Fruit fly (Drosophila melanogaster) whole organism, embryonic: Measurements from ENCODE around the gene CG15728.
A peak's percentile ranks its signal among the peaks of the same experiment; 100 is the strongest.

ENCODE experiments used
- CG10654 ChIP-seq: fragments of 200-800 bp; sonication (Bioruptor generic); optimal IDR thresholded peaks from 2 replicates; lab custom pipeline; 2016; ENCODE audit warnings: missing biosample characterization, missing genetic modification characterization
- CG12659 ChIP-seq: fragments of 200-800 bp; sonication (Bioruptor generic); optimal IDR thresholded peaks from 3 replicates; lab custom pipeline; 2017; ENCODE audit warnings: mild to moderate bottlenecking, missing biosample characterization, missing genetic modification reagents, missing genetic modification characterization
- CG12942 ChIP-seq: fragments of 200-800 bp; sonication (Bioruptor generic); optimal IDR thresholded peaks from 3 replicates; lab custom pipeline; 2016; ENCODE audit warnings: missing biosample characterization, missing genetic modification characterization
- CG13123 ChIP-seq: fragments of 200-800 bp; sonication (Bioruptor generic); optimal IDR thresholded peaks from 2 replicates; lab custom pipeline; 2016; ENCODE audit warnings: missing biosample characterization, missing genetic modification characterization
- CG13296 ChIP-seq: fragments of 200-800 bp; sonication (Bioruptor generic); optimal IDR thresholded peaks from 3 replicates; lab custom pipeline; 2018; ENCODE audit warnings: missing biosample characterization, mild to moderate bottlenecking, missing genetic modification characterization
- CG13424 ChIP-seq: fragments of 200-800 bp; sonication (Bioruptor generic); optimal IDR thresholded peaks from 2 replicates; lab custom pipeline; 2019; ENCODE audit warnings: missing biosample characterization, mild to moderate bottlenecking, missing genetic modification characterization, moderate library complexity
- CG14710 ChIP-seq: fragments of 200-800 bp; sonication (Bioruptor generic); optimal IDR thresholded peaks from 3 replicates; lab custom pipeline; 2019; ENCODE audit warnings: missing biosample characterization, mild to moderate bottlenecking, missing genetic modification characterization, moderate library complexity
- CG1529 ChIP-seq: fragments of 200-800 bp; sonication (Bioruptor generic); optimal IDR thresholded peaks from 3 replicates; lab custom pipeline; 2018; ENCODE audit warnings: missing biosample characterization, missing genetic modification characterization
- CG1647 ChIP-seq: fragments of 200-800 bp; sonication (Bioruptor generic); optimal IDR thresholded peaks from 3 replicates; lab custom pipeline; 2016; ENCODE audit warnings: missing biosample characterization, missing genetic modification characterization
- CG16815 ChIP-seq: fragments of 200-800 bp; sonication (Bioruptor generic); optimal IDR thresholded peaks from 3 replicates; lab custom pipeline; 2017; ENCODE audit warnings: missing biosample characterization, mild to moderate bottlenecking, missing genetic modification characterization
- CG18262 ChIP-seq: fragments of 200-800 bp; optimal IDR thresholded peaks from 3 replicates; lab custom pipeline; 2019; ENCODE audit warnings: missing biosample characterization, mild to moderate bottlenecking, missing genetic modification characterization, moderate library complexity
- CG30403 ChIP-seq: fragments of 200-800 bp; sonication (Bioruptor generic); optimal IDR thresholded peaks from 3 replicates; lab custom pipeline; 2016; ENCODE audit warnings: missing biosample characterization, missing genetic modification characterization
- CG30431 ChIP-seq: fragments of 200-800 bp; sonication (Bioruptor generic); optimal IDR thresholded peaks from 2 replicates; lab custom pipeline; 2017; ENCODE audit warnings: missing biosample characterization, missing genetic modification characterization
- CG33213 ChIP-seq: fragments of 200-800 bp; sonication (Bioruptor generic); optimal IDR thresholded peaks from 3 replicates; lab custom pipeline; 2016; ENCODE audit warnings: missing biosample characterization, missing genetic modification characterization
- CG4360 ChIP-seq: fragments of 200-800 bp; sonication (Bioruptor generic); IDR thresholded peaks from 2 replicates; pipeline ENCODE4 v1.3.6; 2022; ENCODE audit warnings: missing biosample characterization, missing genetic modification characterization
- CG8765 ChIP-seq: fragments of 200-800 bp; sonication (Bioruptor generic); IDR thresholded peaks from 2 replicates; pipeline ENCODE4 v1.3.6; 2022; ENCODE audit warnings: missing biosample characterization, missing genetic modification characterization
- CG9437 ChIP-seq: fragments of 200-800 bp; sonication (Bioruptor generic); optimal IDR thresholded peaks from 2 replicates; lab custom pipeline; 2018; ENCODE audit warnings: missing biosample characterization, mild to moderate bottlenecking, missing genetic modification characterization
- CG9727 ChIP-seq: fragments of 200-800 bp; sonication (Bioruptor generic); optimal IDR thresholded peaks from 3 replicates; lab custom pipeline; 2017; ENCODE audit warnings: missing biosample characterization, mild to moderate bottlenecking, missing genetic modification characterization
- CkIIα-i1 ChIP-seq: fragments of 200-800 bp; sonication (Bioruptor generic); IDR thresholded peaks from 2 replicates; pipeline ENCODE4 v1.3.6; 2022; ENCODE audit warnings: missing biosample characterization, missing genetic modification characterization
- Hand ChIP-seq: fragments of 200-800 bp; sonication (Bioruptor generic); optimal IDR thresholded peaks from 2 replicates; lab custom pipeline; 2017; ENCODE audit warnings: mild to moderate bottlenecking, missing biosample characterization, missing genetic modification reagents, missing genetic modification characterization
- Hr51 ChIP-seq, 2 experiments: fragments of 200-800 bp; sonication (Bioruptor generic); optimal IDR thresholded peaks; 2 replicates in 1 of 2; 3 replicates in 1 of 2; lab custom pipeline; 2016 to 2018; ENCODE audit warnings: missing biosample characterization in 2 of 2, missing genetic modification characterization in 2 of 2, mild to moderate bottlenecking in 1 of 2, moderate library complexity in 1 of 2
- Hsf ChIP-seq: fragments of 200-800 bp; sonication (Bioruptor generic); optimal IDR thresholded peaks from 3 replicates; lab custom pipeline; 2016; ENCODE audit warnings: missing biosample characterization, missing genetic modification characterization
- Lpt ChIP-seq: fragments of >200 bp; optimal IDR thresholded peaks from 2 replicates; lab custom pipeline; 2018; ENCODE audit warnings: missing biosample characterization, missing genetic modification characterization
- Myb ChIP-seq: fragments of 200-800 bp; sonication (Bioruptor generic); optimal IDR thresholded peaks from 2 replicates; lab custom pipeline; 2016; ENCODE audit warnings: missing biosample characterization, missing genetic modification characterization
- Optix ChIP-seq: fragments of 200-800 bp; sonication (Bioruptor generic); IDR thresholded peaks from 3 replicates; pipeline ENCODE4 v1.3.6; 2022; ENCODE audit warnings: missing biosample characterization, missing genetic modification characterization
- Side ChIP-seq: fragments of 200-800 bp; sonication (Bioruptor generic); optimal IDR thresholded peaks from 2 replicates; lab custom pipeline; 2016; ENCODE audit warnings: missing biosample characterization, missing genetic modification characterization
- Sox102F ChIP-seq: fragments of 200-800 bp; sonication (Bioruptor generic); optimal IDR thresholded peaks from 2 replicates; lab custom pipeline; 2018; ENCODE audit warnings: missing biosample characterization, mild to moderate bottlenecking, missing genetic modification characterization, moderate library complexity
- TFAM ChIP-seq: fragments of 200-800 bp; sonication (Bioruptor generic); optimal IDR thresholded peaks from 2 replicates; lab custom pipeline; 2017; ENCODE audit warnings: missing biosample characterization, missing genetic modification characterization, inconsistent platforms
- ase ChIP-seq: fragments of 200-800 bp; sonication (Bioruptor generic); IDR thresholded peaks from 3 replicates; pipeline ENCODE4 v1.3.6; 2022; ENCODE audit warnings: missing biosample characterization, missing genetic modification characterization
- ash1 ChIP-seq: fragments of 200-800 bp; sonication (Bioruptor generic); optimal IDR thresholded peaks from 2 replicates; lab custom pipeline; 2018; ENCODE audit warnings: missing biosample characterization, mild to moderate bottlenecking, missing genetic modification characterization
- chinmo ChIP-seq: fragments of 200-800 bp; sonication (Bioruptor generic); IDR thresholded peaks from 4 replicates; pipeline ENCODE4 v1.3.6; 2022; ENCODE audit warnings: missing biosample characterization, missing genetic modification characterization; ENCODE audit not compliant: partially characterized antibody
- ham ChIP-seq: fragments of 200-800 bp; sonication (Bioruptor generic); IDR thresholded peaks from 2 replicates; pipeline ENCODE4 v1.3.6; 2022; ENCODE audit warnings: missing biosample characterization, missing genetic modification characterization
- knrl ChIP-seq: fragments of 200-800 bp; sonication (Bioruptor generic); IDR thresholded peaks from 3 replicates; pipeline ENCODE4 v1.3.6; 2022; ENCODE audit warnings: missing biosample characterization, missing genetic modification characterization; ENCODE audit not compliant: partially characterized antibody
- lmd ChIP-seq: fragments of 200-800 bp; sonication (Bioruptor generic); IDR thresholded peaks from 2 replicates; pipeline ENCODE4 v1.3.6; 2022; ENCODE audit warnings: missing biosample characterization, missing genetic modification characterization
- lola ChIP-seq, 3 experiments: fragments of >200 bp in 2 of 3; fragments of 200-800 bp in 1 of 3; sonication (Bioruptor generic) in 1 of 3; optimal IDR thresholded peaks; 2 replicates each; lab custom pipeline; 2017 to 2019; ENCODE audit warnings: missing biosample characterization in 3 of 3, missing genetic modification characterization in 3 of 3, mild to moderate bottlenecking in 1 of 3, moderate library complexity in 1 of 3
- maf-S ChIP-seq: fragments of 200-800 bp; sonication (Bioruptor generic); optimal IDR thresholded peaks from 2 replicates; lab custom pipeline; 2016; ENCODE audit warnings: missing biosample characterization, missing genetic modification characterization
- nau ChIP-seq: fragments of 200-800 bp; sonication (Bioruptor generic); optimal IDR thresholded peaks from 3 replicates; lab custom pipeline; 2017; ENCODE audit warnings: missing biosample characterization, mild to moderate bottlenecking, missing genetic modification characterization, missing genetic modification reagents
- oc ChIP-seq: fragments of 200-800 bp; sonication (Bioruptor generic); optimal IDR thresholded peaks from 2 replicates; lab custom pipeline; 2018; ENCODE audit warnings: missing biosample characterization, mild to moderate bottlenecking, missing genetic modification characterization, moderate library complexity
- peb ChIP-seq: fragments of 200-800 bp; sonication (Bioruptor generic); IDR thresholded peaks from 2 replicates; pipeline ENCODE4 v1.3.6; 2022; ENCODE audit warnings: missing biosample characterization, missing genetic modification characterization
- repo ChIP-seq: fragments of 200-800 bp; sonication (Bioruptor generic); optimal IDR thresholded peaks from 2 replicates; lab custom pipeline; 2016; ENCODE audit warnings: missing biosample characterization, missing genetic modification characterization
- rib ChIP-seq: fragments of 200-800 bp; sonication (Bioruptor generic); IDR thresholded peaks from 2 replicates; pipeline ENCODE4 v1.3.6; 2022; ENCODE audit warnings: missing biosample characterization, missing genetic modification characterization
- ro ChIP-seq: fragments of 200-800 bp; sonication (Bioruptor generic); IDR thresholded peaks from 2 replicates; pipeline ENCODE4 v1.3.6; 2022; ENCODE audit warnings: missing biosample characterization, missing genetic modification characterization
- run ChIP-seq: fragments of 200-800 bp; sonication (Bioruptor generic); optimal IDR thresholded peaks from 3 replicates; lab custom pipeline; 2018; ENCODE audit warnings: missing biosample characterization, mild to moderate bottlenecking, missing genetic modification characterization
- stwl ChIP-seq: fragments of 200-800 bp; sonication (Bioruptor generic); optimal IDR thresholded peaks from 3 replicates; lab custom pipeline; 2018; ENCODE audit warnings: missing biosample characterization, mild to moderate bottlenecking, missing genetic modification characterization, moderate library complexity
- tgo ChIP-seq: fragments of 200-800 bp; sonication (Bioruptor generic); IDR thresholded peaks from 3 replicates; pipeline ENCODE4 v1.3.6; 2022; ENCODE audit warnings: missing biosample characterization, missing genetic modification characterization
- tio ChIP-seq: fragments of 200-800 bp; sonication (Bioruptor generic); optimal IDR thresholded peaks from 2 replicates; lab custom pipeline; 2017; ENCODE audit warnings: missing biosample characterization, missing genetic modification characterization, inconsistent platforms
- tll ChIP-seq, 2 experiments: fragments of 200-800 bp in 1 of 2; fragments of >200 bp in 1 of 2; sonication (Bioruptor generic) in 1 of 2; optimal IDR thresholded peaks; 2 replicates each; lab custom pipeline; 2017 to 2019; ENCODE audit warnings: missing biosample characterization in 2 of 2, missing genetic modification characterization in 2 of 2, mild to moderate bottlenecking in 1 of 2, moderate library complexity in 1 of 2
- trem ChIP-seq: fragments of 200-800 bp; optimal IDR thresholded peaks from 3 replicates; lab custom pipeline; 2019; ENCODE audit warnings: missing biosample characterization, mild to moderate bottlenecking, missing genetic modification characterization, moderate library complexity
- yki ChIP-seq: fragments of >200 bp; optimal IDR thresholded peaks from 3 replicates; lab custom pipeline; 2018
- zfh2 ChIP-seq: fragments of 200-800 bp; sonication (Bioruptor generic); optimal IDR thresholded peaks from 2 replicates; lab custom pipeline; 2016; ENCODE audit warnings: missing biosample characterization, missing genetic modification characterization

Gene CG15728

DNA sequence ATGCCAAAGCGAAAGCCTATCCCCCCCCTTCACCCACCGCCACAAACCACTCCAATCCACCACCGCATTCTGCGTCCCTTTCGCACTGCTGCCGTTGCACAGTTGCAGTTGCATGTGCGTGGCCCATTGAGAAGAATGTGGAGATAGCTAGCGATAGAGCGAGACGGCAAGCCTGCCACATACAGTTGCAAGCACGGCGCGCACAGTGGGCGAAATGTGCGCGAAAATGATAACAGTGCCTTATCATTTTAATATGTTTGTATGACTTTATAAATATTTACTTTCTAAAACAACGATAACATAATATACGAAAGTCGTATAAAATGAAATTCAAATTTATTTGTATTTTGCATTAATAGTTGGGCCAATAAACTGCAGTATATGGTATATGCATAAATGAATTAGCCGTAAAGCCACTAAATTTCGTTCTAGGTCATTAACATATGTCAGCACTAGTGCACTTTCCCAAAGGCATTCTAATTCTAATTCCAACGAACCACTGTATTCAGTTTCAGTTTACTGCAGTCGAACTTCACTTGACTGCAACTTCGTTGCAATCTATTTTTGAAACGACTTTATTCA lies 48.2 kb upstream of the CG15728 start (continued):
- TF ChIP-seq CG30431 (GFP tag; lab: Kevin White, UChicago) (peak; percentile 61), CG30403 (GFP tag; lab: Kevin White, UChicago) (peak; percentile 68), CG1647 (GFP tag; lab: Kevin White, UChicago) (no peak), lola (GFP tag; optimal IDR thresholded peaks at IDR 0.05; lab: Kevin White, UChicago) (peak in 1 of 3 experiments; percentile 89), lmd (peak; percentile 52; the same call in 1 of the 2 replicates), knrl (no peak), Side (GFP tag; lab: Kevin White, UChicago) (no peak), CG12942 (GFP tag; lab: Kevin White, UChicago) (peak; percentile 40), CG13424 (tag; lab: Kevin White, UChicago) (peak; percentile 68), ham (no peak), CG10654 (peak; percentile 38), Hr51 (GFP tag; optimal IDR thresholded peaks at IDR 0.05; lab: Kevin White, UChicago) (peak in 1 of 2 experiments; percentile 48), CG13123 (peak; percentile 30), CG12659 (GFP tag; lab: Kevin White, UChicago) (peak; percentile 37), CkIIα-i1 (GFP tag; lab: Robert Waterston, UW) (no peak), peb (GFP tag; lab: Robert Waterston, UW) (peak; percentile 44; the same call in 1 of the 2 replicates), run (tag; lab: Kevin White, UChicago) (no peak), chinmo (GFP tag; lab: Robert Waterston, UW) (no peak), stwl (peak; percentile 4), nau (peak; percentile 25), tgo (GFP tag; lab: Robert Waterston, UW) (peak; percentile 19; the same call in 1 of the 3 replicates), tio (GFP tag; lab: Kevin White, UChicago) (peak; percentile 85), Hand (GFP tag; lab: Kevin White, UChicago) (no peak), ash1 (GFP tag; lab: Kevin White, UChicago) (no peak), CG16815 (GFP tag; lab: Kevin White, UChicago) (peak; percentile 77), oc (tag; lab: Kevin White, UChicago) (peak; percentile 25), CG1529 (GFP tag; lab: Kevin White, UChicago) (peak; percentile 78), ase (GFP tag; lab: Robert Waterston, UW) (no peak), CG4360 (GFP tag; lab: Robert Waterston, UW) (no peak), tll (GFP tag; optimal IDR thresholded peaks at IDR 0.05; lab: Kevin White, UChicago) (no peak), CG18262 (tag; lab: Kevin White, UChicago) (peak; percentile 92), CG8765 (GFP tag; lab: Robert Waterston, UW) (peak; percentile 32; the same call in 1 of the 2 replicates), zfh2 (no peak), CG33213 (GFP tag; lab: Kevin White, UChicago) (peak; percentile 12), Hsf (GFP tag; lab: Kevin White, UChicago) (peak; percentile 57), Sox102F (GFP tag; lab: Kevin White, UChicago) (peak; percentile 71), ro (GFP tag; lab: Robert Waterston, UW) (no peak; the same call in 1 of the 2 replicates), CG9727 (GFP tag; lab: Kevin White, UChicago) (peak; percentile 83), TFAM (GFP tag; lab: Kevin White, UChicago) (peak; percentile 3), repo (no peak), Myb (no peak), CG13296 (no peak), rib (GFP tag; lab: Robert Waterston, UW) (peak; percentile 71), yki (lab: Kevin White, UChicago) (no peak), Lpt (GFP tag; lab: Kevin White, UChicago) (no peak), maf-S (GFP tag; lab: Kevin White, UChicago) (no peak), Optix (GFP tag; lab: Robert Waterston, UW) (peak; percentile 44; the same call in 1 of the 3 replicates), CG9437 (GFP tag; lab: Kevin White, UChicago) (peak; percentile 55), trem (tag; lab: Kevin White, UChicago) (peak; percentile 75), CG14710 (tag; lab: Kevin White, UChicago) (peak; percentile 85)
